Fruit fly (Drosophila melanogaster): Measurements from ENCODE around the gene CG33630.

- TF ChIP-seq tgo (GFP tag; IDR thresholded peaks at IDR 0.05) (no peak), disco-r (GFP tag; optimal IDR thresholded peaks at IDR 0.05) (no peak), h (optimal IDR thresholded peaks at IDR 0.05) (no peak)
Observed at dm6 chr3R:10106796-10107195, 44.4 kb downstream of the CG33630 start.

Data from whole organism, embryonic.